Fruit fly (Drosophila melanogaster): ENCODE results near the gene CG18178.

The CG18178 gene

DNA sequence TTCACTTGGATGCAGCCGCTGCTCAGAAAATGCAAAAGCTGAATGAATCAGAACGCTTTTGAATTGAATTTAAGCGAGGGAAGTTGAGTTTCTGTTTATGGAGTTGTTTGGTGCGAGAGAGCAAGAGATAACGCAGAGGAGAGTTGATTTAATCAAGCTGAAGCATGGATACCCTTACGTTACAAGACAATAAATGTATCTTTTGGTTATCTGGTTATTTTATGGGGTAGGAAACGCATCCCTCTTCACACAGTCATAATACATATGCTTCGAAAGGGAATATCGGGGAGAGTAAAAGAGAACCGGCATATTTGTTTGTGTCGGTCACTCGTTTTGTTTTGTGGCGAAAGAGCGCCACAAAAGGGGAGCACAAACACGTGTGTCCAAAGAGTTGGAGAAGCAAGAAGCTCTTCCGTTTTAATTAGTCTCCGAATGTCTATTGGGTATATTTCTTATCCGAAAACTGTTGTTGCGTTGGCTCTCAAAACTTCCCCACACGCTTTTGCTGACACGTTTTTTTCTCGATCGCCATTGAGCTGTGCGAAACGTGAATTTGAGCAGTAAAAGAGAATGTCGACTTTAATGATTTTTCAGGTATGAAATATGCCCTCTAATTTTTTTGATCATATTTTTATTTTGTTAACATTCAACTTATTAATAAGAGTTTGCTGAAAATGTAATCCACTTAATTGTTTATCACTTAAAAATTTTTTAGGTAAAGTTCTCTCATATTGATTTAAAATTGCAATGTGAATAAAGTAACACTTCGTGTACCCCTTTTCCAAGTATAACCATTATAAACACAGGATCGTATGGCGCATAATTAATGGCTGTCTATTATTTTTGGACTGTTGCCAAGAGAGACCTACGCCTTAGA lies 22.1 kb downstream of the CG18178 start, which contains the start of gene Prps:
Gene Prps, minus strand, starts transcription at position 51 of the 877 bp plus-strand sequence.
- TF ChIP-seq Sin3A (optimal IDR thresholded peaks at IDR 0.05): no peak

DNA sequence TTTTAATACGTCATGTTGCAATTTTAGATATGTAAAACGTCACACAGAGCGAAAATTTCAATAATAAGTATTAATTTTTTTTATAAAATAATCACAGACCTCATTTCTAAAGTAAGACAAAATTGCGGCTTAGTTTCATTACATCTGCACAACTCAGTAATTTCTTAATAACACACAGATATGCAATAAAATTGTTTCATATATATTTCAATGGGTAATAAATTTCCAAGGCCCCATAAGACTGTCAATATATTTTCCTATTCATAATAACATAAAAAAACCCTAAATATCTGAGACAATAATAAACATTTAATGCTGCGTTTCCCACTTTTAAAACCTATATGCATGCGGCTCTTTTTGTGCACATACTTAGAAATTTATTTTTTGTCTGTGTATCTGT lies 23.3 kb downstream of the CG18178 start:
- TF ChIP-seq psq (optimal IDR thresholded peaks at IDR 0.05): no peak
- TF ChIP-seq h (optimal IDR thresholded peaks at IDR 0.05): no peak
- no peak for TF ChIP-seq insv (optimal IDR thresholded peaks at IDR 0.05)
- TF ChIP-seq Myc (optimal IDR thresholded peaks at IDR 0.05): no peak
- no peak for TF ChIP-seq ttk (optimal IDR thresholded peaks at IDR 0.05)
- no peak for TF ChIP-seq Sin3A (optimal IDR thresholded peaks at IDR 0.05)

DNA sequence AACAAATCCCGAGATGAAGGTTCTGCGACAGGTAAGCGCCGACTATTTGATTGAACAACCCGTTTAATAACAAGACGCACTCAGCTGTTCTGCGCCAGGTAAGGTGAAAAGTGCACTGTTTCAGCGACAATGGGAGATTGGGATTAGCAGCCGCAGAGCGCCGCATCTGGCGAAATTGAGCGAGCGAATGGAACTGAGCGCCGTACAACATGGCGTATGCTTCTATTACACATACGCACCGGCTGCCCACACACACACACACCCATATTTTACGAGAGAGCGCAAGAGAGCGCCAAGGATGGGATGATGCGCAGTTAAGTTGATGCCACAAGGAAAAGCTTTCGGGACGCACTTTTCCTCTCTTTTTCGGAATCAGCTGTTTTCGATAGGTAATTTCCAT lies 23.7 kb downstream of the CG18178 start:
- TF ChIP-seq psq (optimal IDR thresholded peaks at IDR 0.05) (no peak), Myc (optimal IDR thresholded peaks at IDR 0.05) (no peak), ttk (optimal IDR thresholded peaks at IDR 0.05) (no peak), Sin3A (optimal IDR thresholded peaks at IDR 0.05) (no peak), h (optimal IDR thresholded peaks at IDR 0.05) (no peak), insv (optimal IDR thresholded peaks at IDR 0.05) (no peak)

DNA sequence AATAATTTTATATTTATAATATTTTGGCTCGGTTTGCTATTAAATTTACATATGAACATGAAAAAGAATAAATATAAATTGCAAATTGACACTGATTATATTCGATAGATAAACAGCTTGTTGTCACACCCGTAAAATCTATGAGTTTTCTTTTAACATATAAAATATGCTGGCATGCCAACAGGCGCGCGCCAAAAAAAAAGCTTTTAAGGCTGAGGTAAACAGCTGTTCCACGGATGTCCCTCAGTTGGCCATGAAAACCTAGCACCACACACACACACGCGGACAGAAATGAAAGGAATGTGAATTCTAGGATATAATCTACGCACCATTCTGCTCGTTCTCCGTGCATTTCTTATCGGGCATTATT lies 24.1 kb downstream of the CG18178 start:
- TF ChIP-seq psq (optimal IDR thresholded peaks at IDR 0.05): no peak
- TF ChIP-seq ttk (optimal IDR thresholded peaks at IDR 0.05): no peak

DNA sequence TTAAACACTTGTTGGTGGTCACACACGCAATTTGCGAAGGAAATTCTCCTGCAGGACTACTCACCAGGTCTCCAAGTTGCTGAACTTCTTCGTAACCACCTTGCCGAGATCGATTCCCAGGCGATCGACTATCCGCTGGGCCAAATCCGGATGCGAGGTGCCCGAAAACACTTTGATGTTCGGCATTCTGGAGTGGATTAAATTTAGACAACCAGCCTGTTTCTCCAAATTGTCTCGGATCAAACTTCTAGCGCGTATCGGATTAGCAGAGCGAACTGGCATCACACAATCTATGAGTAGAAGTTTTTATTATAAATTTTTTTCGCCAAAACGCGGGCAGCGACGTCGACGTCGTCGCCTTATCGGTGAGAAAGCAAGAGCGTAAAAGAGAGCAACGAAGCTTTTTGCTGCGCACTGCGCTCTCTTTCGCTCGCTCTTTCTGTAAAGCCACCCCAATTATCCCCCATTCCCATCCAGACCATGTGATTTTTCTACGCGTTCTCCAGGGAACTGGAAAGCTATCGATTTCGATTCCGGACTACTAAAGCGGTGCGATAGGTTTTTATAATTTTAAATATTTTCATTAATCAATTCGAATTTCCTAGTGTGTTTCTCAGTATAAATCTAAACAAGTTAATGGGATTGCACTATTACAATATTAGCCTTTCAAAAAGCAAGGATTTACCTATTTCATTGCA lies 24.6 kb downstream of the CG18178 start:
- TF ChIP-seq Myc (optimal IDR thresholded peaks at IDR 0.05): no peak
- no peak for TF ChIP-seq psq (optimal IDR thresholded peaks at IDR 0.05)
- TF ChIP-seq Sin3A (optimal IDR thresholded peaks at IDR 0.05): no peak
- TF ChIP-seq ttk (optimal IDR thresholded peaks at IDR 0.05): no peak
- no peak for TF ChIP-seq h (optimal IDR thresholded peaks at IDR 0.05)
- no peak for TF ChIP-seq insv (optimal IDR thresholded peaks at IDR 0.05)

DNA sequence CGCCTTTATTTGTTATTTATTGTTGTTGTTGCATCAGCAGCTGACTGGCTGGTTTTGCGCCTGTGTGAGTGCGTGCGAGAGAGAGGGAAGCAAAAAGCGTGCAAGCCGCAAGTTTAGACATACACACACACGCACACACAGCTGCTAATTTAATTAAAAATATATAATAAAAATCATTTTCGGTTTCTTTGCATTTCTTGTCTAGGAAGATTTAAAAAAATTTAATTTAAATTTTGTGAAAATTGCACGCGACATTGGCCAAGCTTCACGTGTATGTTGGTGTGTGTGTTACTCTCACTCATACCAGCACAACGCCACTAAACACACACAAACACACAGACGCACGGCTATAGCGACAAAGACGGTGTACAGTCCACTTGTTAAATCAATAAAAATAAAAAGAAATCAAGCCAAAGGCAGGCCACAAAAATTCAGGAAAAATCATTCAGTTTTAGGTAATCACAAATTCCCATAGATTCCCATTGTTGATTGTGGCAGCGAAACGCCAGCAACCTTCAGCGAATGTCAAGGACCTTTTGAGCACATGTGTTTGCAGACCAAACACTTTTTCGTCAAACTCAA lies 25.3 kb downstream of the CG18178 start:
- TF ChIP-seq Sin3A (optimal IDR thresholded peaks at IDR 0.05): no peak
- no peak for TF ChIP-seq h (optimal IDR thresholded peaks at IDR 0.05)
- no peak for TF ChIP-seq Myc (optimal IDR thresholded peaks at IDR 0.05)
- no peak for TF ChIP-seq insv (optimal IDR thresholded peaks at IDR 0.05)
- no peak for TF ChIP-seq ttk (optimal IDR thresholded peaks at IDR 0.05)
- TF ChIP-seq psq (optimal IDR thresholded peaks at IDR 0.05): no peak

DNA sequence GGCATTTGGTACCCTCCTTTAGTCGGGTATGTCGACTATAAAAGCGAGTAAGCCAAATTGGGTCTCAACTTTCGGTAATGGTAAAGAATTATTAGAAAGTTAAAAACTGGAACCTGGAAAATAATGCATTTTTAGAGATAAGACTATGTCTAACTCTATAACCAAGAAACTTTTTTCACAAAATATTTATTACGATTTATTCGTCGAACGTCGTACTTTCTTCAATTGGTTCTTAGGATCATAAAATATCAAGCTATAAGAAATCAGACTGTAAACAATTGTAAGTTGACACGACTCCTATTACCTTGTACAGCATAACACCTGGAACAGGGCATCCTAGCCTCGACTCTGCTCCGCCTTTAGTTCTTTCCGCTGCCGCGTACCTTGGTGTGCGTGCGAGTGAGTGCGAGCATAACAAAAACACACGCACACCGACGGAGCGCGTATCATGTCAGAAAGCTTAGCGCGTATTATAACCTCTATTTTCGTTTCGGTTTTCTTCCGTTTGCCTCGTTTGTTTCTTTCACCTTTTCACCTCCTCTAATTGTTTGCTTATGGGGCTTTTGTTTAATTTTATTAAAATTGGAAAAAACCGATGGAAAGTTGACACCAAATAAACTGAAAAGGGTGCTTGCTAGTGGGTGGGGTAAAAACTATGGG lies 25.9 kb downstream of the CG18178 start:
- TF ChIP-seq Sin3A (optimal IDR thresholded peaks at IDR 0.05): no peak
- TF ChIP-seq Myc (optimal IDR thresholded peaks at IDR 0.05): no peak
- TF ChIP-seq h (optimal IDR thresholded peaks at IDR 0.05): no peak
- TF ChIP-seq ttk (optimal IDR thresholded peaks at IDR 0.05): no peak
- no peak for TF ChIP-seq psq (optimal IDR thresholded peaks at IDR 0.05)
- TF ChIP-seq insv (optimal IDR thresholded peaks at IDR 0.05): no peak

DNA sequence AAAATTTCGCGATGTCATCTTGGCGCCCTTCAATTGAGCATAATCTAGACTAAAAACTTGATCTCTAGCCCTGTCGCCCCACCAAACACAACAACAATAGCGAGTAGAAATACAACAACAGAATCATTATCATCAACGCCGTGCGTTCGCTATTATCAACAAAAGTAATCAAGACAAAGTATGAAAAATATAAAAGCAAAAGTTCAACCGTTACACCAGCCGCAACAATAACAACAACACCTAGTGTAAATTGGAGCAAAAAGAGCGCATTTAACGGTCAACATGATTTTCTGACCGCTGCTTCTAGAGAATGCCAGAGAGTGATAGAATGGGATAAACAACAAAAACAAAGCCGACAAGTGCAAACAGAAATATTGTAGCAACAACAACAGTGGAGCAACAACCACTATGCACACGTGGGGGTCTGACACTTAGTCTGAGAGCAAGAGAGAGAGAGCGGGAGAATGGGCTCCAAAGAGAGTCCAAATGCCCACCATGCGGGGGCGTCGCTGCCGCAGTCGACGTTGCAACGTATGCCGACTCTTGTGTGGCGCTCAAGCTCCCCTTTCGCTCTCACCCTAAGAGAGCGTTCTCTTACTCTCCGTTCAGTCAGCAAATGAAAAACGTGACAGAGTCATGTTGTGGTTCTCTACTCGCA lies 26.6 kb downstream of the CG18178 start:
- no peak for TF ChIP-seq h (optimal IDR thresholded peaks at IDR 0.05)
- TF ChIP-seq Myc (optimal IDR thresholded peaks at IDR 0.05): no peak
- TF ChIP-seq insv (optimal IDR thresholded peaks at IDR 0.05): no peak
- no peak for TF ChIP-seq psq (optimal IDR thresholded peaks at IDR 0.05)
- no peak for TF ChIP-seq Sin3A (optimal IDR thresholded peaks at IDR 0.05)
- TF ChIP-seq ttk (optimal IDR thresholded peaks at IDR 0.05): no peak

DNA sequence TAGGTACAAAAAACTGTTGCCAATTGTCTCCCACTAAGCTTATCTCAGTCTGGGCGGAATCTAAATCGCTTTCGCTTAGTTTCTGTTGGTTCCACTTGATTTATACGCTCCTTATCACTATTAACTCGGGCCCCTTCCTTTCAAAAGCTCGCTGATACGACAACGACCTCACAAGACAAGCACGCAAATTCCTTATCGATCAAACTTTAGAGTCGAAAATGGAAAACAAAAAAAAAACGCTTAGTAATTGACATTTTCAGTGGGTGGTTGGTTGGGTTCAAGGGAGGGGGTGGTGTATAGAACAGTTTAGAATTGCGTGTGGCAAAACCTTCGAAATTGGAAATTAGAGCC lies 27.5 kb downstream of the CG18178 start:
- TF ChIP-seq ttk (optimal IDR thresholded peaks at IDR 0.05) (no peak), insv (optimal IDR thresholded peaks at IDR 0.05) (no peak), Myc (optimal IDR thresholded peaks at IDR 0.05) (no peak), psq (optimal IDR thresholded peaks at IDR 0.05) (no peak), h (optimal IDR thresholded peaks at IDR 0.05) (no peak), Sin3A (optimal IDR thresholded peaks at IDR 0.05) (no peak)

DNA sequence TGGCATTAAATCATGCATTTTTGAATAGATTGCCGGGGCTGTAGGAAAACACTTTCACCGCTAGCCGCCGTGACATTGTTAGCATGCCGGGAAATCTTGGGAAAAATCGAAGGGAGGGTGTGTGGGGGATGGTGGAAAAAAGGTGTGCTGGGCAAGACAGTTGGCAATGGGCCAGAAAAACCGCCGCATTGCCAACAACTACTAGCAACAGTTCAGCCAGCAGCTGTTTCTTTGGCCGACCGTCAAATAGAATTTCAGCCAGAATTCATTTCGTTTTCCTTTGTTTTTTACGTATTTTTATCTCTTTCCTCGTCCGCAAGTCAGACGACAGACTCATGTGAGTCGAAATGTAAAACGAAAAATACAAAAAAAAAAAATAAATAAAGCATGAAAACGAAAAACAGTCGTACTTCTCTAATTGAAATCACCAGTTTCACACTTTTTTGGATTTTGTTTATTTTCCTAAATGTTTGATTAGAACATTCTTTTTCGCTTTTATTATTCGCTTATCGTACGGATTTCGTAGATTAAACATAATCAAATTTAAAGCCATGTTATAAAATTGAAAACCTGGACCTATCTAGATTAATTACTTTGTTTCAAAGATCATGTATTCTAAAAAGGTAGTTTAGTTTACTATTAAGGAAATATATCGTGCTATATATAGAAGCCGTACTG lies 28.0 kb downstream of the CG18178 start:
- TF ChIP-seq h (optimal IDR thresholded peaks at IDR 0.05) (no peak), Myc (optimal IDR thresholded peaks at IDR 0.05) (no peak), Sin3A (optimal IDR thresholded peaks at IDR 0.05) (no peak), ttk (optimal IDR thresholded peaks at IDR 0.05) (no peak), insv (optimal IDR thresholded peaks at IDR 0.05) (no peak), psq (optimal IDR thresholded peaks at IDR 0.05) (no peak)

DNA sequence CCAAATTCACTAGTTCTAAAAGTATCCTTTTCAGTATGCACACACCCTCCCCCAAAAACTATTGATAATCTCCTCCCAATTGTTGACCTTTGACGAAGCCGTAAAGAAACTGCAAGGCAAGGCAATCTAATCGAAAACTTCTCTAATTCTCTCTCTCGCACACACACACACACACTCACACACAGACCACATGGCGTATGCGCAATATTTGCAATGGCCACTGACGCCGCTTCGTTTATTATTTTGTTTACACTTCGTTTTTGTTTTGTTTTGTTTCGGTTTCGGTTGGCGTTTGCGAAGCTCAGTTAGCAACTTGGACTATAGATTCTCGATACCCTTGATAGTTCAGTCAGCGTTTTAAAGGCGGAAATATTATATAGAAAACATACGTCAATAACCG lies 29.1 kb downstream of the CG18178 start:
- TF ChIP-seq h (optimal IDR thresholded peaks at IDR 0.05) (no peak), Myc (optimal IDR thresholded peaks at IDR 0.05) (no peak), ttk (optimal IDR thresholded peaks at IDR 0.05) (no peak), insv (optimal IDR thresholded peaks at IDR 0.05) (no peak), psq (optimal IDR thresholded peaks at IDR 0.05) (no peak), Sin3A (optimal IDR thresholded peaks at IDR 0.05) (no peak)
